Worm (Caenorhabditis elegans): ENCODE measurements around the gene eco-1.

DNA sequence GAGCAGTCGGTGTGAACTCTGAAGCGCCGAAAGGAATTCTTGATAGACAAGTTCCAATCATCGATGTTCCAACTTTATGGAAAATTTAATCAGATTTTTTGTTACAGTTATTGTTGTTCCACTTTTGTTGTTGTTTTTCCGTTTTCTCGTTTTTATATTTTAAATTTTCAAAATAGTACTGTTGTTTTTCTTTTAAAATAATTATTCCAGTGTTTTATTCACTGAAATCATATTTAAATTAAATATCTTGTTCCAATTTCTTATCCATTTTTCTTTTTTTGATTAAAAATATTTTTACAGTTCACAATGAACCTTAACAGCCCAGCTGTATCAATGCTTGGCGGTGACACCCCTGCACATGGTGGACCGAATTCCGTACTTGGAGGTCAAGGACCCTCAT, 24.8 kb upstream of the eco-1 start, which contains the start of gene tbp-1:
- TF ChIP-seq elt-1 (tag; optimal IDR thresholded peaks at IDR 0.05; ENCODE audit: borderline replicate concordance, insufficient read depth) = no peak
- no peak for TF ChIP-seq unc-62 (GFP tag; optimal IDR thresholded peaks at IDR 0.05)
- TF ChIP-seq sem-2 (GFP tag; optimal IDR thresholded peaks at IDR 0.05) = no peak
- no peak for TF ChIP-seq nhr-76 (tag; optimal IDR thresholded peaks at IDR 0.05)
- TF ChIP-seq tbx-8 (GFP tag; optimal IDR thresholded peaks at IDR 0.05) = no peak
- no peak for TF ChIP-seq mab-5 (tag; optimal IDR thresholded peaks at IDR 0.05)
- no peak for TF ChIP-seq lin-13 (tag; optimal IDR thresholded peaks at IDR 0.05)
- no peak for TF ChIP-seq sptf-1 (tag; optimal IDR thresholded peaks at IDR 0.05)
- TF ChIP-seq ztf-11 (tag; optimal IDR thresholded peaks at IDR 0.05) = no peak
- TF ChIP-seq ceh-83 (GFP tag; optimal IDR thresholded peaks at IDR 0.05) = no peak
- TF ChIP-seq nhr-28 (tag; optimal IDR thresholded peaks at IDR 0.05) = no peak
- TF ChIP-seq nhr-237 (tag; optimal IDR thresholded peaks at IDR 0.05) = no peak
- no peak for TF ChIP-seq elt-3 (tag; optimal IDR thresholded peaks at IDR 0.05)
- no peak for TF ChIP-seq lsy-2 (tag; optimal IDR thresholded peaks at IDR 0.05)
